Worm (Caenorhabditis elegans) whole organism, early embryonic: ENCODE results near the gene dop-2.

Experiments used
- B0310.2 ChIP-seq: sonication (generic microtip); optimal IDR thresholded peaks from 2 replicates; lab custom pipeline; 2016; ENCODE audit warnings: mild to moderate bottlenecking, missing genetic modification characterization, missing compliant biosample characterization
- aly-1 ChIP-seq: sonication (generic microtip); optimal IDR thresholded peaks from 2 replicates; lab custom pipeline; 2016; ENCODE audit warnings: missing genetic modification characterization, missing compliant biosample characterization
- ama-1 ChIP-seq: fragments of 150-350 bp; optimal IDR thresholded peaks from 2 replicates; lab custom pipeline; 2014
- ceh-36 ChIP-seq: sonication (generic microtip); optimal IDR thresholded peaks from 2 replicates; lab custom pipeline; 2016; ENCODE audit warnings: missing genetic modification characterization, inconsistent platforms, missing compliant biosample characterization
- ets-7 ChIP-seq: sonication (generic microtip); optimal IDR thresholded peaks from 2 replicates; lab custom pipeline; 2016; ENCODE audit warnings: missing genotype, missing genetic modification characterization, missing compliant biosample characterization
- flt-1 ChIP-seq: fragments of 200-800 bp; sonication (Bioruptor generic); IDR thresholded peaks from 2 replicates; pipeline ENCODE4 v1.3.6; 2022; ENCODE audit warnings: missing genetic modification characterization, missing compliant biosample characterization
- pes-1 ChIP-seq: fragments of 200-800 bp; sonication (Bioruptor generic); IDR thresholded peaks from 2 replicates; pipeline ENCODE4 v1.3.6; 2022; ENCODE audit warnings: missing genetic modification reagents, missing genetic modification characterization, missing compliant biosample characterization
- sea-1 ChIP-seq: fragments of 200-800 bp; sonication (Bioruptor generic); conservative IDR thresholded peaks from 2 replicates; pipeline ENCODE4 v1.3.6; 2022; ENCODE audit warnings: missing genetic modification characterization, missing compliant biosample characterization
- tbx-11 ChIP-seq: fragments of 200-800 bp; sonication (Bioruptor generic); IDR thresholded peaks from 2 replicates; pipeline ENCODE4 v1.3.6; 2022; ENCODE audit warnings: missing genetic modification characterization, missing compliant biosample characterization
- tbx-37 ChIP-seq: fragments of 200-800 bp; sonication (Bioruptor generic); conservative IDR thresholded peaks from 2 replicates; pipeline ENCODE4 v1.3.6; 2022; ENCODE audit warnings: missing genetic modification reagents, missing genetic modification characterization, missing compliant biosample characterization
- tra-4 ChIP-seq: sonication (generic microtip); optimal IDR thresholded peaks from 2 replicates; lab custom pipeline; 2017; ENCODE audit warnings: missing genetic modification characterization, missing compliant biosample characterization

DNA sequence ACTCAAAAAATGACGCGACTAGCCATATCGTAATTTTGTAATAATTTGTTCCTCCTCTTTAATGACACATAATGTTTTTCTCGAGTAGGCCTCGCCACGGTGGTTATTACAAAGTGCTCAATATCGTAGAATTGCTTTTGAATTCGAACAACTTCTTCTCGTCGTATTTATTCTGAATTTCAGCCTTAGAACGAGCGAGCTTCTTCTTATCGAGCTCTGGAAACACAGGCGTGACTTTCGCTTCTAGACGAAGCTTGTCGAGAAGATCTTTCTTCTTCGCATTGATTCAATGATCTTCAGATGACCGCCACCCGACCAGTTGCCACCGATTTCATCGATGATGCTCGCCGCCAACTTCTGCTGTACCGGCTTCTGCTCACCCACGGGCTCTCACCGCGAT is 42.9 kb downstream of the dop-2 start, which contains the start of gene T06E4.21:
- TF ChIP-seq aly-1 (tag; lab: Kevin White, UChicago) (no peak), ets-7 (no peak), ama-1 (no peak), tbx-37 (GFP tag; lab: Robert Waterston, UW) (no peak), tbx-11 (GFP tag; lab: Robert Waterston, UW) (no peak), tra-4 (tag; lab: Kevin White, UChicago) (no peak), ceh-36 (tag; lab: Kevin White, UChicago) (no peak), sea-1 (GFP tag; lab: Robert Waterston, UW) (no peak), flt-1 (GFP tag; lab: Robert Waterston, UW) (no peak), B0310.2 (tag; lab: Kevin White, UChicago) (no peak), pes-1 (no peak)
